Worm (Caenorhabditis elegans) whole organism, L4 larva: ENCODE measurements around the gene K12H6.9.

Experiments used
- D1046.2 ChIP-seq: fragments of 200-800 bp; sonication (Bioruptor generic); IDR thresholded peaks from 2 replicates; pipeline ENCODE4 v1.3.6; 2022; ENCODE audit warnings: missing genetic modification characterization, missing compliant biosample characterization
- F26F4.8 ChIP-seq: fragments of 200-800 bp; sonication (Bioruptor generic); conservative IDR thresholded peaks from 2 replicates; pipeline ENCODE4 v1.3.6; 2022; ENCODE audit warnings: missing genetic modification characterization, missing compliant biosample characterization
- F44E2.7 ChIP-seq: fragments of 200-800 bp; sonication (Bioruptor generic); IDR thresholded peaks from 2 replicates; pipeline ENCODE4 v2.1.2; 2022; ENCODE audit warnings: missing genetic modification characterization, missing compliant biosample characterization
- F49E8.2 ChIP-seq: sonication (generic microtip); optimal IDR thresholded peaks from 2 replicates; lab custom pipeline; 2016; ENCODE audit warnings: missing compliant biosample characterization, mild to moderate bottlenecking, missing genetic modification characterization, borderline replicate concordance
- R02D3.7 ChIP-seq: fragments of 150-350 bp; sonication (generic microtip); optimal IDR thresholded peaks from 3 replicates; lab custom pipeline; 2014; ENCODE audit warnings: missing biosample characterization, missing genetic modification characterization
- Y48G9A.11 ChIP-seq: fragments of 200-800 bp; sonication (Bioruptor generic); IDR thresholded peaks from 2 replicates; pipeline ENCODE4 v1.3.6; 2022; ENCODE audit warnings: missing genetic modification reagents, missing genetic modification characterization, missing compliant biosample characterization
- aha-1 ChIP-seq: fragments of 150-350 bp; peaks from one replicate; lab custom pipeline; 2014; ENCODE audit warnings: missing biosample characterization, missing genetic modification characterization
- ama-1 ChIP-seq: fragments of 150-350 bp; optimal IDR thresholded peaks from 2 replicates; lab custom pipeline; 2014; ENCODE audit warnings: inconsistent platforms, mixed read lengths
- attf-4 ChIP-seq: sonication (generic microtip); optimal IDR thresholded peaks from 3 replicates; lab custom pipeline; 2017; ENCODE audit warnings: missing biosample characterization, missing genetic modification characterization
- ceh-28 ChIP-seq: fragments of 150-350 bp; optimal IDR thresholded peaks from 2 replicates; lab custom pipeline; 2014; ENCODE audit warnings: missing biosample characterization, missing genetic modification reagents, missing genetic modification characterization
- ceh-44 ChIP-seq: fragments of 200-800 bp; sonication (Bioruptor generic); IDR thresholded peaks from 2 replicates; pipeline ENCODE4 v1.3.6; 2022; ENCODE audit warnings: missing genetic modification reagents, missing genetic modification characterization, missing compliant biosample characterization
- ceh-62 ChIP-seq: sonication (generic microtip); optimal IDR thresholded peaks from 2 replicates; lab custom pipeline; 2017; ENCODE audit warnings: missing biosample characterization, missing genetic modification characterization
- dmd-6 ChIP-seq: fragments of 200-800 bp; sonication (Bioruptor generic); IDR thresholded peaks from 2 replicates; pipeline ENCODE4 v1.3.6; 2022; ENCODE audit warnings: missing genetic modification reagents, missing genetic modification characterization, missing compliant biosample characterization
- gei-8 ChIP-seq: fragments of 200-800 bp; sonication (Bioruptor generic); optimal IDR thresholded peaks from 2 replicates; lab custom pipeline; 2018; ENCODE audit warnings: mild to moderate bottlenecking, missing genetic modification characterization, missing compliant biosample characterization
- hmg-1.1 ChIP-seq: fragments of 200-800 bp; sonication (Bioruptor generic); IDR thresholded peaks from 2 replicates; pipeline ENCODE4 v1.3.6; 2022; ENCODE audit warnings: missing genetic modification reagents, missing genetic modification characterization, missing compliant biosample characterization
- jun-1 ChIP-seq: fragments of 150-350 bp; optimal IDR thresholded peaks from 2 replicates; lab custom pipeline; 2014; ENCODE audit warnings: missing biosample characterization, missing genetic modification reagents, missing genetic modification characterization
- lin-1 ChIP-seq: fragments of 200-800 bp; sonication (Bioruptor generic); IDR thresholded peaks from 2 replicates; pipeline ENCODE4 v1.3.6; 2022; ENCODE audit warnings: missing genetic modification reagents, missing genetic modification characterization, missing compliant biosample characterization
- lin-13 ChIP-seq: fragments of 150-350 bp; optimal IDR thresholded peaks from 2 replicates; lab custom pipeline; 2014; ENCODE audit warnings: missing biosample characterization, missing genetic modification reagents, missing genetic modification characterization
- lin-39 ChIP-seq: fragments of 150-350 bp; optimal IDR thresholded peaks from 2 replicates; lab custom pipeline; 2014; ENCODE audit warnings: missing biosample characterization, missing genetic modification reagents, missing genetic modification characterization
- mdl-1 ChIP-seq, 2 experiments: fragments of 150-350 bp in 1 of 2; sonication (generic microtip) in 1 of 2; optimal IDR thresholded peaks; 2 replicates each; lab custom pipeline; 2014 to 2017; ENCODE audit warnings: missing biosample characterization in 2 of 2, missing genetic modification characterization in 2 of 2
- mdt-29 ChIP-seq: fragments of 200-800 bp; sonication (Bioruptor generic); IDR thresholded peaks from 2 replicates; pipeline ENCODE4 v1.3.6; 2022; ENCODE audit warnings: missing genetic modification reagents, missing genetic modification characterization, missing compliant biosample characterization
- mes-2 ChIP-seq: sonication (generic microtip); optimal IDR thresholded peaks from 2 replicates; lab custom pipeline; 2016; ENCODE audit warnings: missing genotype, mild to moderate bottlenecking, missing genetic modification characterization, missing compliant biosample characterization; ENCODE audit not compliant: poor library complexity, severe bottlenecking
- nhr-6 ChIP-seq: fragments of 150-350 bp; optimal IDR thresholded peaks from 2 replicates; lab custom pipeline; 2014; ENCODE audit warnings: missing biosample characterization, missing genetic modification characterization
- nhr-76 ChIP-seq: fragments of 150-350 bp; optimal IDR thresholded peaks from 2 replicates; lab custom pipeline; 2014; ENCODE audit warnings: missing biosample characterization, missing genetic modification characterization
- nhr-77 ChIP-seq: fragments of 150-350 bp; optimal IDR thresholded peaks from 2 replicates; lab custom pipeline; 2014; ENCODE audit warnings: missing biosample characterization, missing genetic modification characterization
- pha-4 ChIP-seq, 2 experiments: fragments of 150-350 bp in 1 of 2; fragments of 200-800 bp in 1 of 2; sonication (Bioruptor generic) in 1 of 2; IDR thresholded peaks in 1 of 2; optimal IDR thresholded peaks in 1 of 2; 2 replicates each; pipeline versions ENCODE4 v1.3.6 to Lab custom; 2014 to 2022; ENCODE audit warnings: missing genetic modification characterization in 2 of 2, missing genetic modification reagents in 2 of 2, missing biosample characterization in 1 of 2, missing compliant biosample characterization in 1 of 2
- php-3 ChIP-seq: fragments of 200-800 bp; sonication (Bioruptor generic); IDR thresholded peaks from 2 replicates; pipeline ENCODE4 v1.3.6; 2022; ENCODE audit warnings: missing genetic modification reagents, missing genetic modification characterization, missing compliant biosample characterization
- sdz-12 ChIP-seq: fragments of 200-800 bp; sonication (Bioruptor generic); optimal IDR thresholded peaks from 2 replicates; lab custom pipeline; 2018; ENCODE audit warnings: mild to moderate bottlenecking, missing genetic modification characterization, missing compliant biosample characterization
- set-16 ChIP-seq: fragments of 200-800 bp; sonication (Bioruptor generic); IDR thresholded peaks from 2 replicates; pipeline ENCODE4 v1.3.6; 2022; ENCODE audit warnings: missing genetic modification reagents, missing genetic modification characterization, missing compliant biosample characterization
- skn-1 ChIP-seq: fragments of 150-350 bp; optimal IDR thresholded peaks from 2 replicates; lab custom pipeline; 2014; ENCODE audit warnings: missing biosample characterization, missing genetic modification characterization
- spr-1 ChIP-seq: sonication (generic microtip); optimal IDR thresholded peaks from 2 replicates; lab custom pipeline; 2016; ENCODE audit warnings: mild to moderate bottlenecking, missing genetic modification characterization, missing compliant biosample characterization
- spr-3 ChIP-seq: fragments of 200-800 bp; sonication (Bioruptor generic); optimal IDR thresholded peaks from 2 replicates; lab custom pipeline; 2018; ENCODE audit warnings: mild to moderate bottlenecking, missing genetic modification characterization, missing compliant biosample characterization
- vab-7 ChIP-seq: fragments of 200-800 bp; sonication (Bioruptor generic); IDR thresholded peaks from 2 replicates; pipeline ENCODE4 v1.3.6; 2022; ENCODE audit warnings: missing genetic modification reagents, missing genetic modification characterization, missing compliant biosample characterization
- zfp-3 ChIP-seq: fragments of 200-800 bp; sonication (Bioruptor generic); conservative IDR thresholded peaks from 2 replicates; pipeline ENCODE4 v1.3.6; 2022; ENCODE audit warnings: missing genetic modification reagents, missing genetic modification characterization, missing compliant biosample characterization
- zip-11 ChIP-seq: fragments of 200-800 bp; sonication (Bioruptor generic); IDR thresholded peaks from 2 replicates; pipeline ENCODE4 v1.3.6; 2022; ENCODE audit warnings: missing genetic modification characterization, missing compliant biosample characterization

The K12H6.9 gene

ce11 chrII:2861385-2862099 is 37.3 kb downstream of the K12H6.9 start (continued):
- TF ChIP-seq dmd-6 = 0 out of 2 replicates have a peak, but pooled peaks have one; percentile 22
- peak; percentile 75; the same call in 1 of the 2 replicates for TF ChIP-seq pha-4 (GFP tag; IDR thresholded peaks at IDR 0.05; lab: Robert Waterston, UW)
- TF ChIP-seq pha-4 (tag; optimal IDR thresholded peaks at IDR 0.05; lab: Kevin White, UChicago) = no peak
- TF ChIP-seq lin-1 (GFP tag; lab: Robert Waterston, UW) = peak; percentile 38; the same call in 1 of the 2 replicates
- no peak for TF ChIP-seq ceh-62
- no peak for TF ChIP-seq nhr-77 (tag; lab: Kevin White, UChicago)
- TF ChIP-seq, all 104 proteins: peak for 32

- TF ChIP-seq aha-1 (tag; lab: Kevin White, UChicago) = peak; percentile 92
- TF ChIP-seq php-3 (GFP tag; lab: Robert Waterston, UW) = no peak
These were observed 38.4 kb downstream of the K12H6.9 start for ce11 chrII:2862557-2863035.

- TF ChIP-seq jun-1 = no peak
- TF ChIP-seq attf-4 = no peak
- TF ChIP-seq ama-1 (lab: Kevin White, UChicago) = no peak
These were observed 40.0 kb downstream of the K12H6.9 start, which contains the start of gene Y110A2AL.5 for ce11 chrII:2864229-2864628. Gene Y110A2AL.5, plus strand, starts transcription at chrII:2864529.

ce11 chrII:2865355-2865754 is 41.2 kb downstream of the K12H6.9 start:
- no peak for TF ChIP-seq lin-13
- no peak for TF ChIP-seq nhr-77 (tag; lab: Kevin White, UChicago)
- no peak for TF ChIP-seq sdz-12 (GFP tag; lab: Kevin White, UChicago)
- TF ChIP-seq set-16 (GFP tag; lab: Robert Waterston, UW) = peak; percentile 66
- no peak for TF ChIP-seq skn-1 (tag; lab: Kevin White, UChicago)
- 0 out of 2 replicates have a peak, but pooled peaks have one; percentile 28 for TF ChIP-seq D1046.2 (GFP tag; lab: Robert Waterston, UW)
- TF ChIP-seq nhr-6 (tag; lab: Kevin White, UChicago) = no peak
- no peak for TF ChIP-seq lin-39
- peak; percentile 15 for TF ChIP-seq aha-1 (tag; lab: Kevin White, UChicago)

- TF ChIP-seq zip-11 (GFP tag; lab: Robert Waterston, UW) (no peak), mdt-29 (no peak), F49E8.2 (no peak), ceh-28 (tag; lab: Kevin White, UChicago) (no peak), vab-7 (GFP tag; lab: Robert Waterston, UW) (no peak), spr-1 (no peak), mes-2 (tag; lab: Kevin White, UChicago) (no peak)
These were observed 42.4 kb downstream of the K12H6.9 start, which contains the start of the genes Y110A2AL.9 and Y110A2AL.3 for ce11 chrII:2866541-2867124. Gene Y110A2AL.9, minus strand, starts transcription at chrII:2866641. Gene Y110A2AL.3, plus strand, starts transcription at chrII:2867074.

- TF ChIP-seq F26F4.8 = no peak
These were observed 43.5 kb downstream of the K12H6.9 start, which contains the start of gene Y110A2AL.2 for ce11 chrII:2867701-2868100. Gene Y110A2AL.2, plus strand, starts transcription at chrII:2868001.

- TF ChIP-seq ceh-44 (GFP tag; lab: Robert Waterston, UW) (no peak), spr-3 (GFP tag; lab: Kevin White, UChicago) (no peak), nhr-76 (tag; lab: Kevin White, UChicago) (no peak), gei-8 (GFP tag; lab: Kevin White, UChicago) (no peak), R02D3.7 (tag; lab: Kevin White, UChicago) (no peak), zfp-3 (GFP tag; lab: Robert Waterston, UW) (no peak), F44E2.7 (GFP tag; lab: Robert Waterston, UW) (no peak), lin-39 (no peak), mdl-1 (tag; optimal IDR thresholded peaks at IDR 0.05; lab: Kevin White, UChicago) (no peak), Y48G9A.11 (no peak), mes-2 (tag; lab: Kevin White, UChicago) (no peak), hmg-1.1 (no peak), php-3 (GFP tag; lab: Robert Waterston, UW) (no peak)
These were observed 47.6 kb downstream of the K12H6.9 start, which contains the start of gene Y110A2AL.10 for ce11 chrII:2871816-2872215. Gene Y110A2AL.10, minus strand, starts transcription at chrII:2871916.
